Worm (Caenorhabditis elegans): ENCODE results near the gene poml-1.

The poml-1 gene

DNA sequence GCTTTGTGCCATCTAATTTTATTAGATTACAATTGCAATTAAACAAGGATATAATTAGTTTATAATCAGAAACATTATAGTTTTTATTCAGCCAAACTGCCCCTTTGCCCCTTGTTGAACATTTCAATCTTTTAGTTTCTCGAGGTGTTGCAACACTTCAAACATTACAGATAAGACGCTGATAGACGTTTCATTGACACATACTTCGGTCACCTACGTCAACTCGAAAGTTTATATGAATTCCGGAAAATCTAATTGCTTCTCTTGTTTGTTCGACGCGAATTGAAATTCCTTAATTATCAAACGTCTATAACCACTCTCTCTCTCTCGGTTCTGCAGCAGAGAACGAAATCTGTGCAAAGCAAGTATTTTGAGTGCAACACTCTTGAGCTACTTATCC lies 44.6 kb upstream of the poml-1 start:
- TF ChIP-seq nhr-90 (tag; optimal IDR thresholded peaks at IDR 0.05; ENCODE audit: poor library complexity) (no peak), elt-2 (tag; optimal IDR thresholded peaks at IDR 0.05) (peak; percentile 13)

DNA sequence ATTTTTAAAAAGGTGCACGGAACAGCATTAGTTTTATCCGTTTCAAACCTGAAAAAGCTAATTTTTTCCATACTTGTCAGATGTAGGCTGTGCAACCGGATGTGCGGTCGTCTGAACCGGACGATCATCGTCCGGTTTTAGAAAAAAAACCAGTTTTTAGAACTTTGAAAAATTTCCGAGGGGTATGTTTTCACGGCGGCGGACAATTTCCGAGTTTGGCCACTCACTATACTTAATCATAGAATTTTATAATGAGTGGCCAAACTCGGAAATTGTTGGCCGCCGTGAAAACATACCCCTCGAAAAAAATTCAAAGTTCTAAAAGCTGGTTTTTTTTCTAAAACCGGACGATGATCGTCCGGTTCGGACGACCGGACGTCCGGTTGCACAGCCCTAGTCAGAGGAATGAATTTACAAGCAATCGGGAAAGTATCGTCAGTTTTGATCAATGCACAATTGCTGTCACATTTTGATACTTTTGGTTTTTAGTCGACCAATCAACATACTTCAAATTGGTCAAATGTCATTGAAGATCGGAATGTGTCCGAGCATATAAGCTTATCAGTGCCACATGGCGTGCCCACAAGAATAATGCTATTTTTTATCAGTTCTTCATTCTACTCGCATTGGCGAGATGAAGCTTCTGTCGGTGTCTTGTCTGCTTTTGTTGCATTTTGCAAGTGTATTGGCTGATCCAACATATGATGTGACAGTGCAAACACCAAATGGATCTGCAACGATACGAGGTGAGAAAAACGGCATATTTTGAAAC lies 37.1 kb upstream of the poml-1 start, which contains the start of gene cest-13:
cest-13 (plus strand) TSS at position 562 of the 772 bp plus-strand sequence.
- no peak for TF ChIP-seq ceh-8 (GFP tag; optimal IDR thresholded peaks at IDR 0.05)
- no peak for TF ChIP-seq grh-1 (GFP tag; IDR thresholded peaks at IDR 0.05)
- TF ChIP-seq ztf-4 (tag; optimal IDR thresholded peaks at IDR 0.05), result no peak
- TF ChIP-seq elt-2 (tag; optimal IDR thresholded peaks at IDR 0.05), result peak; percentile 70
- no peak for TF ChIP-seq F16B12.6 (tag; optimal IDR thresholded peaks at IDR 0.05)
- no peak for TF ChIP-seq fkh-10 (GFP tag; optimal IDR thresholded peaks at IDR 0.05)
- no peak for TF ChIP-seq lin-15B (tag; optimal IDR thresholded peaks at IDR 0.05)
- TF ChIP-seq nhr-47 (tag; optimal IDR thresholded peaks at IDR 0.05), result no peak

- TF ChIP-seq nhr-28 (tag; optimal IDR thresholded peaks at IDR 0.05) (no peak), mef-2 (tag; optimal IDR thresholded peaks at IDR 0.05) (no peak), pax-3 (tag; optimal IDR thresholded peaks at IDR 0.05) (no peak), aha-1 (tag; optimal IDR thresholded peaks at IDR 0.05) (no peak), mep-1 (tag; optimal IDR thresholded peaks at IDR 0.05) (no peak), nhr-11 (tag; optimal IDR thresholded peaks at IDR 0.05) (no peak), grh-1 (GFP tag; IDR thresholded peaks at IDR 0.05) (no peak), sptf-1 (tag; optimal IDR thresholded peaks at IDR 0.05) (no peak), sox-4 (tag; optimal IDR thresholded peaks at IDR 0.05) (no peak), nhr-90 (tag; optimal IDR thresholded peaks at IDR 0.05; ENCODE audit: poor library complexity) (no peak), ceh-63 (GFP tag; optimal IDR thresholded peaks at IDR 0.05) (no peak), unc-98 (GFP tag; IDR thresholded peaks at IDR 0.05) (no peak), nhr-12 (tag; optimal IDR thresholded peaks at IDR 0.05) (no peak), ama-1 (optimal IDR thresholded peaks at IDR 0.05) (no peak), unc-130 (tag; optimal IDR thresholded peaks at IDR 0.05) (no peak), lsy-2 (tag; optimal IDR thresholded peaks at IDR 0.05) (no peak), ets-5 (GFP tag; IDR thresholded peaks at IDR 0.05) (no peak), snpc-4 (tag; optimal IDR thresholded peaks at IDR 0.05) (no peak), zag-1 (tag; optimal IDR thresholded peaks at IDR 0.05) (no peak), Y116A8C.19 (tag; optimal IDR thresholded peaks at IDR 0.05; ENCODE audit: borderline replicate concordance) (no peak)
These were observed 32.7 kb upstream of the poml-1 start, which contains the start of gene aakb-1 for ce11 chrX:13755469-13755868. Gene aakb-1 (plus strand): TSS chrX:13755769.

- TF ChIP-seq ama-1 (optimal IDR thresholded peaks at IDR 0.05) (no peak), dsc-1 (tag; optimal IDR thresholded peaks at IDR 0.05) (peak; percentile 6), nhr-47 (tag; optimal IDR thresholded peaks at IDR 0.05) (peak; percentile 52), nhr-85 (tag) (peak; percentile 66), fkh-8 (tag; optimal IDR thresholded peaks at IDR 0.05) (no peak), swsn-7 (tag; optimal IDR thresholded peaks at IDR 0.05) (peak; percentile 32), hlh-17 (GFP tag; optimal IDR thresholded peaks at IDR 0.05; ENCODE audit: borderline replicate concordance) (no peak), isw-1 (GFP tag; IDR thresholded peaks at IDR 0.05) (no peak), unc-62 (GFP tag; optimal IDR thresholded peaks at IDR 0.05) (no peak), dpl-1 (GFP tag; optimal IDR thresholded peaks at IDR 0.05) (peak in 1 of 3 experiments; percentile 6), mef-2 (tag; optimal IDR thresholded peaks at IDR 0.05) (no peak), sptf-1 (tag; optimal IDR thresholded peaks at IDR 0.05) (no peak), pag-3 (tag; optimal IDR thresholded peaks at IDR 0.05; ENCODE audit: borderline replicate concordance, insufficient read depth) (no peak), nhr-28 (tag; optimal IDR thresholded peaks at IDR 0.05) (no peak), lin-35 (GFP tag; optimal IDR thresholded peaks at IDR 0.05) (peak in 1 of 2 experiments; percentile 54), lin-39 (tag; optimal IDR thresholded peaks at IDR 0.05) (no peak), vab-15 (tag; optimal IDR thresholded peaks at IDR 0.05) (no peak), nhr-77 (tag; optimal IDR thresholded peaks at IDR 0.05) (no peak), hpl-2 (GFP tag; optimal IDR thresholded peaks at IDR 0.05) (no peak), efl-1 (optimal IDR thresholded peaks at IDR 0.05) (no peak), efl-1 (GFP tag; optimal IDR thresholded peaks at IDR 0.05 in 1 of 2) (no peak), sup-37 (GFP tag; optimal IDR thresholded peaks at IDR 0.05) (no peak), ceh-8 (GFP tag; optimal IDR thresholded peaks at IDR 0.05) (no peak), nhr-237 (tag; optimal IDR thresholded peaks at IDR 0.05) (no peak), elt-3 (tag; optimal IDR thresholded peaks at IDR 0.05) (peak in 2 of 6 experiments; percentile 17 to 29), nhr-76 (tag; optimal IDR thresholded peaks at IDR 0.05) (no peak)
These were observed 31.8 kb upstream of the poml-1 start for ce11 chrX:13754498-13754897.
